Worm (Caenorhabditis elegans) whole organism, L1 larva: ENCODE results near the gene rpoa-1.

ENCODE experiments used
- F16B12.6 ChIP-seq: fragments of 150-350 bp; optimal IDR thresholded peaks from 2 replicates; lab custom pipeline; 2014; ENCODE audit warnings: missing biosample characterization, missing genetic modification characterization
- aly-2 ChIP-seq: fragments of 150-350 bp; optimal IDR thresholded peaks from 2 replicates; lab custom pipeline; 2014; ENCODE audit warnings: missing biosample characterization, missing genetic modification characterization
- ama-1 ChIP-seq: fragments of 150-350 bp; optimal IDR thresholded peaks from 2 replicates; lab custom pipeline; 2014
- efl-1 ChIP-seq, 4 experiments: fragments of 150-350 bp; optimal IDR thresholded peaks in 3 of 4; peaks in 1 of 4; 1 replicate in 1 of 4; 2 replicates in 3 of 4; lab custom pipeline; 2014; ENCODE audit warnings: missing biosample characterization in 2 of 4, missing genetic modification characterization in 2 of 4, missing genetic modification reagents in 2 of 4
- elt-3 ChIP-seq, 6 experiments: fragments of 150-350 bp in 1 of 6; sonication (generic microtip); optimal IDR thresholded peaks; 2 replicates each; lab custom pipeline; 2017 to 2018; ENCODE audit warnings: missing biosample characterization in 6 of 6, missing genetic modification characterization in 6 of 6, inconsistent platforms in 1 of 6
- lir-3 ChIP-seq: sonication (generic microtip); optimal IDR thresholded peaks from 2 replicates; lab custom pipeline; 2016; ENCODE audit warnings: mild to moderate bottlenecking, missing genetic modification characterization, moderate library complexity, missing compliant biosample characterization; ENCODE audit not compliant: poor library complexity
- lsy-2 ChIP-seq, 2 experiments: fragments of 150-350 bp; optimal IDR thresholded peaks; 2 replicates each; lab custom pipeline; 2014; ENCODE audit warnings: missing biosample characterization in 2 of 2, missing genetic modification characterization in 2 of 2
- mdl-1 ChIP-seq, 2 experiments: fragments of 150-350 bp; optimal IDR thresholded peaks; 2 replicates each; lab custom pipeline; 2014 to 2017; ENCODE audit warnings: missing biosample characterization in 2 of 2, missing genetic modification characterization in 2 of 2, inconsistent platforms in 1 of 2
- nhr-11 ChIP-seq: fragments of 150-350 bp; optimal IDR thresholded peaks from 2 replicates; lab custom pipeline; 2014; ENCODE audit warnings: missing biosample characterization, missing genetic modification characterization
- nhr-47 ChIP-seq: sonication (generic microtip); optimal IDR thresholded peaks from 2 replicates; lab custom pipeline; 2016; ENCODE audit warnings: mild to moderate bottlenecking, missing genetic modification characterization, moderate library complexity, missing compliant biosample characterization
- nhr-77 ChIP-seq: fragments of 150-350 bp; optimal IDR thresholded peaks from 2 replicates; lab custom pipeline; 2014; ENCODE audit warnings: missing biosample characterization, missing genetic modification characterization
- snpc-4 ChIP-seq: fragments of 150-350 bp; optimal IDR thresholded peaks from 2 replicates; lab custom pipeline; 2014; ENCODE audit warnings: missing biosample characterization, missing genetic modification characterization
- ztf-11 ChIP-seq, 2 experiments: sonication (generic microtip); optimal IDR thresholded peaks; 2 replicates each; lab custom pipeline; 2016 to 2017; ENCODE audit warnings: missing genetic modification characterization in 2 of 2, missing biosample characterization in 1 of 2, missing compliant biosample characterization in 1 of 2

DNA sequence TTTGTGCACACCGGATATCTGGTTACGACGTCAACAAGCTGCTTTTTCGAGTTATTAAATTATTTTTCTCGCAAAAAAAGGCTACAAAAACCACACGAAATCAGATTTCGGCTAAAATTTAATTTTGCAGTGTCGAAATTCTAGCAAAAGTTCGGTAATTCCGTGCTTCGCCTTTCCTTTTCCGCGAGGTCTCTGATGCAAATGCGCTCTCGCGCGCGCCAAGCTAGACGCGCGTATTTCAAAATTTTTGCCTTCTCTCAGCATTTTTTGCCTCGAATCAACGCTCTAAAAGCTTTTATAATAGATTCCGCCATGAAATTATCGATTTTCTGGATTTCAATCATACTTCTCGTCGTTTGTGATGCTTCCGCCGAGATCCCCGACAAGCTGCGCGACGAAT, 28.2 kb upstream of the rpoa-1 start, which contains the start of gene Y54G9A.5:
- TF ChIP-seq ztf-11 (tag; optimal IDR thresholded peaks at IDR 0.05; lab: Kevin White, UChicago) (no peak), nhr-11 (tag; lab: Kevin White, UChicago) (no peak), lir-3 (tag; lab: Kevin White, UChicago) (no peak), snpc-4 (tag; lab: Kevin White, UChicago) (no peak), nhr-77 (tag; lab: Kevin White, UChicago) (no peak), efl-1 (optimal IDR thresholded peaks at IDR 0.05; lab: Kevin White, UChicago) (peak; percentile 43 to 93), efl-1 (GFP tag; optimal IDR thresholded peaks at IDR 0.05 in 1 of 2; lab: Kevin White, UChicago) (peak; percentile 55 to 95), nhr-47 (no peak), ama-1 (lab: Kevin White, UChicago) (no peak), F16B12.6 (tag; lab: Kevin White, UChicago) (no peak), mdl-1 (tag; optimal IDR thresholded peaks at IDR 0.05; lab: Kevin White, UChicago) (no peak), aly-2 (tag; lab: Kevin White, UChicago) (no peak), elt-3 (tag; optimal IDR thresholded peaks at IDR 0.05; lab: Kevin White, UChicago) (no peak), lsy-2 (tag; optimal IDR thresholded peaks at IDR 0.05; lab: Kevin White, UChicago) (no peak)
